Fruit fly (Drosophila melanogaster) whole organism, embryonic: ENCODE data around the gene Cyp28d2.

Source experiments
- ATbp ChIP-seq: fragments of 200-800 bp; sonication (Bioruptor generic); optimal IDR thresholded peaks from 2 replicates; lab custom pipeline; 2017; ENCODE audit warnings: missing biosample characterization, mild to moderate bottlenecking, missing genetic modification characterization, missing genetic modification reagents
- BtbVII ChIP-seq: fragments of 200-800 bp; sonication (Bioruptor generic); optimal IDR thresholded peaks from 3 replicates; lab custom pipeline; 2017; ENCODE audit warnings: missing biosample characterization, mild to moderate bottlenecking, missing genetic modification characterization
- CG10209 ChIP-seq: fragments of 200-800 bp; sonication (Bioruptor generic); optimal IDR thresholded peaks from 3 replicates; lab custom pipeline; 2017; ENCODE audit warnings: missing biosample characterization, mild to moderate bottlenecking, missing genetic modification characterization, missing genetic modification reagents
- CG13123 ChIP-seq: fragments of 200-800 bp; sonication (Bioruptor generic); optimal IDR thresholded peaks from 2 replicates; lab custom pipeline; 2016; ENCODE audit warnings: missing biosample characterization, missing genetic modification characterization
- CG13624 ChIP-seq: fragments of 200-800 bp; sonication (Bioruptor generic); optimal IDR thresholded peaks from 2 replicates; lab custom pipeline; 2016; ENCODE audit warnings: missing biosample characterization, missing genetic modification characterization
- CG13775 ChIP-seq: fragments of 200-800 bp; sonication (Bioruptor generic); optimal IDR thresholded peaks from 3 replicates; lab custom pipeline; 2017; ENCODE audit warnings: missing biosample characterization, mild to moderate bottlenecking, missing genetic modification characterization
- CG14441 ChIP-seq: fragments of 200-800 bp; sonication (Bioruptor generic); IDR thresholded peaks from 2 replicates; pipeline ENCODE4 v1.3.6; 2022; ENCODE audit warnings: missing biosample characterization, missing genetic modification characterization
- CG17612 ChIP-seq: fragments of 200-800 bp; sonication (Bioruptor generic); IDR thresholded peaks from 2 replicates; pipeline ENCODE4 v1.3.6; 2022; ENCODE audit warnings: missing biosample characterization, missing genetic modification characterization
- CG17829 ChIP-seq: fragments of 200-800 bp; optimal IDR thresholded peaks from 2 replicates; lab custom pipeline; 2019; ENCODE audit warnings: missing biosample characterization, mild to moderate bottlenecking, missing genetic modification characterization, moderate library complexity
- CG33213 ChIP-seq: fragments of 200-800 bp; sonication (Bioruptor generic); optimal IDR thresholded peaks from 3 replicates; lab custom pipeline; 2016; ENCODE audit warnings: missing biosample characterization, missing genetic modification characterization
- CG3407 ChIP-seq: fragments of 200-800 bp; sonication (Bioruptor generic); optimal IDR thresholded peaks from 2 replicates; lab custom pipeline; 2018; ENCODE audit warnings: missing biosample characterization, mild to moderate bottlenecking, missing genetic modification characterization
- CG4328 ChIP-seq: fragments of 200-800 bp; sonication (Bioruptor generic); optimal IDR thresholded peaks from 3 replicates; lab custom pipeline; 2017; ENCODE audit warnings: missing biosample characterization, missing genetic modification reagents, missing genetic modification characterization
- CG5245 ChIP-seq: fragments of 200-800 bp; sonication (Bioruptor generic); optimal IDR thresholded peaks from 3 replicates; lab custom pipeline; 2016; ENCODE audit warnings: missing biosample characterization, missing genetic modification characterization
- CG6254 ChIP-seq: fragments of 200-800 bp; sonication (Bioruptor generic); optimal IDR thresholded peaks from 3 replicates; lab custom pipeline; 2017; ENCODE audit warnings: mild to moderate bottlenecking, missing biosample characterization, missing genetic modification reagents, missing genetic modification characterization
- CG9817 ChIP-seq: fragments of 200-800 bp; sonication (Bioruptor generic); optimal IDR thresholded peaks from 2 replicates; lab custom pipeline; 2018; ENCODE audit warnings: missing biosample characterization, mild to moderate bottlenecking, missing genetic modification characterization, moderate library complexity
- Dek ChIP-seq: fragments of 200-800 bp; sonication (Bioruptor generic); optimal IDR thresholded peaks from 3 replicates; lab custom pipeline; 2019; ENCODE audit warnings: missing biosample characterization, mild to moderate bottlenecking, missing genetic modification characterization, moderate library complexity
- Doc2 ChIP-seq: fragments of 200-800 bp; sonication (Bioruptor generic); IDR thresholded peaks from 2 replicates; pipeline ENCODE4 v1.3.6; 2022; ENCODE audit warnings: missing biosample characterization, missing genetic modification characterization
- ERR ChIP-seq: fragments of 200-800 bp; sonication (Bioruptor generic); optimal IDR thresholded peaks from 2 replicates; lab custom pipeline; 2016; ENCODE audit warnings: missing biosample characterization, missing genetic modification characterization
- Gug ChIP-seq: fragments of 200-800 bp; sonication (Bioruptor generic); IDR thresholded peaks from 4 replicates; pipeline ENCODE4 v1.3.6; 2022; ENCODE audit warnings: missing biosample characterization, missing genetic modification characterization
- Hmr ChIP-seq: fragments of 200-800 bp; sonication (Bioruptor generic); optimal IDR thresholded peaks from 3 replicates; lab custom pipeline; 2017; ENCODE audit warnings: mild to moderate bottlenecking, missing biosample characterization, missing genetic modification reagents, missing genetic modification characterization
- Jarid2 ChIP-seq: fragments of 200-800 bp; sonication (Bioruptor generic); optimal IDR thresholded peaks from 3 replicates; lab custom pipeline; 2017; ENCODE audit warnings: mild to moderate bottlenecking, missing biosample characterization, missing genetic modification reagents, missing genetic modification characterization
- MTF-1 ChIP-seq: fragments of 200-800 bp; sonication (Bioruptor generic); optimal IDR thresholded peaks from 2 replicates; lab custom pipeline; 2018; ENCODE audit warnings: missing biosample characterization, mild to moderate bottlenecking, missing genetic modification characterization, borderline replicate concordance
- Mad ChIP-seq: fragments of 200-800 bp; sonication (Bioruptor generic); optimal IDR thresholded peaks from 2 replicates; lab custom pipeline; 2016; ENCODE audit warnings: missing biosample characterization, missing genetic modification characterization
- Myb ChIP-seq: fragments of 200-800 bp; sonication (Bioruptor generic); optimal IDR thresholded peaks from 2 replicates; lab custom pipeline; 2016; ENCODE audit warnings: missing biosample characterization, missing genetic modification characterization
- Oaz ChIP-seq: fragments of 200-800 bp; sonication (Bioruptor generic); IDR thresholded peaks from 2 replicates; pipeline ENCODE4 v1.3.6; 2022; ENCODE audit warnings: missing biosample characterization, missing genetic modification characterization
- Oli ChIP-seq: fragments of 200-800 bp; sonication (Bioruptor generic); optimal IDR thresholded peaks from 2 replicates; lab custom pipeline; 2018; ENCODE audit warnings: missing biosample characterization, mild to moderate bottlenecking, missing genetic modification characterization, moderate library complexity
- Ravus ChIP-seq: fragments of 200-800 bp; sonication (Bioruptor generic); IDR thresholded peaks from 2 replicates; pipeline ENCODE4 v1.3.6; 2022; ENCODE audit warnings: missing biosample characterization, missing genetic modification characterization
- Stat92E ChIP-seq, 3 experiments: fragments of >200 bp in 2 of 3; fragments of 200-800 bp in 1 of 3; sonication (Bioruptor generic) in 1 of 3; optimal IDR thresholded peaks; 2 replicates each; lab custom pipeline; 2017 to 2019; ENCODE audit warnings: missing biosample characterization in 3 of 3, missing genetic modification characterization in 3 of 3, mild to moderate bottlenecking in 1 of 3, moderate library complexity in 1 of 3
- Usf ChIP-seq: fragments of 200-800 bp; sonication (Bioruptor generic); optimal IDR thresholded peaks from 2 replicates; lab custom pipeline; 2017; ENCODE audit warnings: missing genotype, missing biosample characterization, missing genetic modification characterization
- bsh ChIP-seq, 2 experiments: fragments of 200-800 bp; sonication (Bioruptor generic); optimal IDR thresholded peaks; 2 replicates each; lab custom pipeline; 2017 to 2018; ENCODE audit warnings: mild to moderate bottlenecking in 2 of 2, missing biosample characterization in 2 of 2, missing genetic modification characterization in 2 of 2, moderate library complexity in 1 of 2
- dimm ChIP-seq: fragments of 200-800 bp; sonication (Bioruptor generic); IDR thresholded peaks from 2 replicates; pipeline ENCODE4 v1.3.6; 2022; ENCODE audit warnings: missing biosample characterization, missing genetic modification characterization
- en ChIP-seq: fragments of 200-800 bp; sonication (Bioruptor generic); optimal IDR thresholded peaks from 2 replicates; lab custom pipeline; 2016; ENCODE audit warnings: missing biosample characterization, missing genetic modification characterization
- exex ChIP-seq: fragments of 200-800 bp; sonication (Bioruptor generic); optimal IDR thresholded peaks from 4 replicates; lab custom pipeline; 2018; ENCODE audit warnings: missing biosample characterization, mild to moderate bottlenecking, missing genetic modification characterization, moderate library complexity
- grau ChIP-seq: fragments of 200-800 bp; optimal IDR thresholded peaks from 3 replicates; lab custom pipeline; 2019; ENCODE audit warnings: missing biosample characterization, mild to moderate bottlenecking, missing genetic modification characterization, moderate library complexity
- gsb ChIP-seq: fragments of 200-800 bp; sonication (Bioruptor generic); IDR thresholded peaks from 2 replicates; pipeline ENCODE4 v1.3.6; 2022; ENCODE audit warnings: missing biosample characterization, missing genetic modification characterization
- h ChIP-seq: fragments of >200 bp; optimal IDR thresholded peaks from 2 replicates; lab custom pipeline; 2017
- jumu ChIP-seq: fragments of 200-800 bp; sonication (Bioruptor generic); optimal IDR thresholded peaks from 3 replicates; lab custom pipeline; 2016; ENCODE audit warnings: missing biosample characterization, missing genetic modification characterization
- lab ChIP-seq: fragments of 200-800 bp; sonication (Bioruptor generic); optimal IDR thresholded peaks from 3 replicates; lab custom pipeline; 2017; ENCODE audit warnings: missing biosample characterization, missing genetic modification characterization, mild to moderate bottlenecking, moderate library complexity, missing genetic modification reagents
- mam ChIP-seq: fragments of 200-800 bp; sonication (Bioruptor generic); optimal IDR thresholded peaks from 3 replicates; lab custom pipeline; 2016; ENCODE audit warnings: missing biosample characterization, missing genetic modification characterization
- nau ChIP-seq: fragments of 200-800 bp; sonication (Bioruptor generic); optimal IDR thresholded peaks from 3 replicates; lab custom pipeline; 2017; ENCODE audit warnings: missing biosample characterization, mild to moderate bottlenecking, missing genetic modification characterization, missing genetic modification reagents
- nmo ChIP-seq: fragments of 200-800 bp; sonication (Bioruptor generic); optimal IDR thresholded peaks from 2 replicates; lab custom pipeline; 2018; ENCODE audit warnings: missing biosample characterization, mild to moderate bottlenecking, missing genetic modification characterization, moderate library complexity
- org-1 ChIP-seq: fragments of 200-800 bp; sonication (Bioruptor generic); optimal IDR thresholded peaks from 2 replicates; lab custom pipeline; 2017; ENCODE audit warnings: missing biosample characterization, missing genetic modification characterization
- p53 ChIP-seq: fragments of 200-800 bp; sonication (Bioruptor generic); optimal IDR thresholded peaks from 2 replicates; lab custom pipeline; 2016; ENCODE audit warnings: missing biosample characterization, missing genetic modification characterization
- pita ChIP-seq: fragments of 200-800 bp; sonication (Bioruptor generic); optimal IDR thresholded peaks from 2 replicates; lab custom pipeline; 2017; ENCODE audit warnings: missing biosample characterization, mild to moderate bottlenecking, missing genetic modification characterization
- slp2 ChIP-seq: fragments of 200-800 bp; sonication (Bioruptor generic); optimal IDR thresholded peaks from 2 replicates; lab custom pipeline; 2016; ENCODE audit warnings: missing biosample characterization, missing genetic modification characterization
- sr ChIP-seq: fragments of 200-800 bp; sonication (Bioruptor generic); IDR thresholded peaks from 3 replicates; pipeline ENCODE4 v1.3.6; 2022; ENCODE audit warnings: missing biosample characterization, missing genetic modification characterization
- ssp ChIP-seq: fragments of 200-800 bp; sonication (Bioruptor generic); IDR thresholded peaks from 2 replicates; pipeline ENCODE4 v1.3.6; 2022; ENCODE audit warnings: missing biosample characterization, missing genetic modification characterization
- stwl ChIP-seq: fragments of 200-800 bp; sonication (Bioruptor generic); optimal IDR thresholded peaks from 3 replicates; lab custom pipeline; 2018; ENCODE audit warnings: missing biosample characterization, mild to moderate bottlenecking, missing genetic modification characterization, moderate library complexity
- tll ChIP-seq, 2 experiments: fragments of 200-800 bp in 1 of 2; fragments of >200 bp in 1 of 2; sonication (Bioruptor generic) in 1 of 2; optimal IDR thresholded peaks; 2 replicates each; lab custom pipeline; 2017 to 2019; ENCODE audit warnings: missing biosample characterization in 2 of 2, missing genetic modification characterization in 2 of 2, mild to moderate bottlenecking in 1 of 2, moderate library complexity in 1 of 2
- vnd ChIP-seq: fragments of 200-800 bp; sonication (Bioruptor generic); IDR thresholded peaks from 3 replicates; pipeline ENCODE4 v1.3.6; 2022; ENCODE audit warnings: missing biosample characterization, missing genetic modification characterization; ENCODE audit not compliant: partially characterized antibody

Gene Cyp28d2

dm6 chr2L:5237175-5237753 is 30.2 kb downstream of the Cyp28d2 start (continued):
- TF ChIP-seq CG14441 (GFP tag; lab: Robert Waterston, UW) (no peak), lab (GFP tag; lab: Kevin White, UChicago) (no peak), vnd (GFP tag; lab: Robert Waterston, UW) (no peak), CG6254 (GFP tag; lab: Kevin White, UChicago) (peak; percentile 36), pita (GFP tag; lab: Kevin White, UChicago) (no peak), CG13123 (no peak), exex (tag; lab: Kevin White, UChicago) (no peak), slp2 (no peak), CG33213 (GFP tag; lab: Kevin White, UChicago) (no peak), BtbVII (GFP tag; lab: Kevin White, UChicago) (peak; percentile 32), stwl (tag; lab: Kevin White, UChicago) (no peak), h (lab: Kevin White, UChicago) (no peak), CG13624 (GFP tag; lab: Kevin White, UChicago) (peak; percentile 20), Ravus (GFP tag; lab: Robert Waterston, UW) (no peak), nmo (no peak), CG4328 (GFP tag; lab: Kevin White, UChicago) (no peak), gsb (GFP tag; lab: Robert Waterston, UW) (no peak), Doc2 (GFP tag; lab: Robert Waterston, UW) (no peak), CG5245 (no peak), ERR (GFP tag; lab: Kevin White, UChicago) (no peak), Myb (GFP tag; lab: Kevin White, UChicago) (no peak), CG17829 (tag; lab: Kevin White, UChicago) (peak; percentile 10), Mad (GFP tag; lab: Kevin White, UChicago) (no peak), nau (GFP tag; lab: Kevin White, UChicago) (peak; percentile 44), Usf (GFP tag; lab: Kevin White, UChicago) (no peak), MTF-1 (GFP tag; lab: Kevin White, UChicago) (peak; percentile 62), Dek (tag; lab: Kevin White, UChicago) (no peak), ATbp (GFP tag; lab: Kevin White, UChicago) (no peak), Oaz (GFP tag; lab: Robert Waterston, UW) (no peak), CG9817 (tag; lab: Kevin White, UChicago) (no peak), CG3407 (no peak), CG17612 (no peak), jumu (GFP tag; lab: Kevin White, UChicago) (no peak), Hmr (GFP tag; lab: Kevin White, UChicago) (peak; percentile 25), tll (GFP tag; optimal IDR thresholded peaks at IDR 0.05; lab: Kevin White, UChicago) (peak in 1 of 2 experiments; percentile 15), org-1 (GFP tag; lab: Kevin White, UChicago) (no peak), ssp (GFP tag; lab: Robert Waterston, UW) (no peak), Jarid2 (GFP tag; lab: Kevin White, UChicago) (peak; percentile 93), mam (no peak), dimm (GFP tag; lab: Robert Waterston, UW) (no peak), CG13775 (GFP tag; lab: Kevin White, UChicago) (no peak), Oli (tag; lab: Kevin White, UChicago) (no peak), en (GFP tag; lab: Kevin White, UChicago) (no peak), Stat92E (GFP tag; optimal IDR thresholded peaks at IDR 0.05; lab: Kevin White, UChicago) (peak in 1 of 3 experiments; percentile 32), Gug (no peak), bsh (GFP tag; optimal IDR thresholded peaks at IDR 0.05; lab: Kevin White, UChicago) (peak in 1 of 2 experiments; percentile 66), p53 (GFP tag; lab: Kevin White, UChicago) (no peak), grau (no peak), sr (GFP tag; lab: Robert Waterston, UW) (no peak), CG10209 (GFP tag; lab: Kevin White, UChicago) (no peak)
